Worm (Caenorhabditis elegans): ENCODE measurements around the gene mam-7.

Gene mam-7

ce11 chrIII:9905307-9905706, 12.4 kb downstream of the mam-7 start:
- TF ChIP-seq fkh-10 (GFP tag; optimal IDR thresholded peaks at IDR 0.05) (peak; percentile 65), nhr-237 (tag; optimal IDR thresholded peaks at IDR 0.05) (no peak), nhr-19 (GFP tag; conservative IDR thresholded peaks at IDR 0.05) (no peak), lin-14 (GFP tag; optimal IDR thresholded peaks at IDR 0.05) (peak; percentile 89), rnt-1 (tag; optimal IDR thresholded peaks at IDR 0.05) (peak; percentile 34), swsn-7 (tag; optimal IDR thresholded peaks at IDR 0.05) (peak; percentile 20), nhr-71 (tag; optimal IDR thresholded peaks at IDR 0.05) (peak; percentile 16), lin-35 (GFP tag; optimal IDR thresholded peaks at IDR 0.05) (peak in 1 of 2 experiments; percentile 13), lsy-2 (tag; optimal IDR thresholded peaks at IDR 0.05) (peak; percentile 8 to 27), ces-1 (GFP tag; optimal IDR thresholded peaks at IDR 0.05) (peak; percentile 74), dpl-1 (GFP tag; optimal IDR thresholded peaks at IDR 0.05) (no peak), efl-1 (optimal IDR thresholded peaks at IDR 0.05) (peak in 1 of 2 experiments; percentile 1), efl-1 (GFP tag; optimal IDR thresholded peaks at IDR 0.05 in 1 of 2) (peak in 1 of 2 experiments; percentile 80)

DNA sequence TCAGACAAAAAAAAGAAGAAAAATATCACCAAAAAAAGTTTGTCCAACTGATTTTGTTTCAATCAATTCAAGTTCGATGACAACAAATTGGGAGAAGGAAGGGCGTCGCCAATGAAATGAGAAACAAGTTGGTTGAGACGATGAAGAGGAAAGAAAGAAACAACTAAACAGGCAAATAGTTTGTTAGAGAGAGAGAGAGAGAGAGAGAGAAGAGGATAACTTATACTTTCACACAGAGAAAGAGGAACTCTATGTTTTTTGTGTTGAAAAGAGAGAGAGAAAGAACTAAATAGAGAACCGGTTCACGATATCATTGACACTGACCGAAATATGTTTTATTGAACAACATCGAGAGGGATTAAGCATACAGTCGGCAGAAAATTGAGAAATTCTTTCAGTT, 14.6 kb downstream of the mam-7 start:
- TF ChIP-seq lin-13 (GFP tag; optimal IDR thresholded peaks at IDR 0.05) = no peak
- TF ChIP-seq lin-15B (tag; optimal IDR thresholded peaks at IDR 0.05) = no peak
- TF ChIP-seq ceh-88 (GFP tag; IDR thresholded peaks at IDR 0.05) = no peak
- no peak for TF ChIP-seq fkh-4 (tag; optimal IDR thresholded peaks at IDR 0.05; ENCODE audit: borderline replicate concordance)
- TF ChIP-seq lin-39 (tag; optimal IDR thresholded peaks at IDR 0.05) = no peak
- TF ChIP-seq aha-1 (tag; optimal IDR thresholded peaks at IDR 0.05) = no peak
- TF ChIP-seq unc-130 (tag; optimal IDR thresholded peaks at IDR 0.05) = no peak
- TF ChIP-seq ztf-4 (tag; optimal IDR thresholded peaks at IDR 0.05) = no peak
- peak; percentile 41 for TF ChIP-seq blmp-1 (tag; optimal IDR thresholded peaks at IDR 0.05)
- TF ChIP-seq ceh-8 (GFP tag; optimal IDR thresholded peaks at IDR 0.05) = no peak
- peak; percentile 27 for TF ChIP-seq nhr-20 (tag; optimal IDR thresholded peaks at IDR 0.05)
- no peak for TF ChIP-seq nhr-19 (GFP tag; conservative IDR thresholded peaks at IDR 0.05)
- TF ChIP-seq dsc-1 (tag; optimal IDR thresholded peaks at IDR 0.05) = no peak
- peak; percentile 58 for TF ChIP-seq lin-14 (GFP tag; optimal IDR thresholded peaks at IDR 0.05)
- TF ChIP-seq hlh-17 (GFP tag; optimal IDR thresholded peaks at IDR 0.05; ENCODE audit: borderline replicate concordance) = no peak
- TF ChIP-seq unc-86 (tag; optimal IDR thresholded peaks at IDR 0.05) = no peak
- no peak for TF ChIP-seq mdl-1 (tag; optimal IDR thresholded peaks at IDR 0.05)
- TF ChIP-seq snu-23 (GFP tag; optimal IDR thresholded peaks at IDR 0.05) = peak; percentile 30
- no peak for TF ChIP-seq egl-27 (tag; optimal IDR thresholded peaks at IDR 0.05)
- no peak for TF ChIP-seq ets-5 (GFP tag; IDR thresholded peaks at IDR 0.05)
- peak; percentile 72 for TF ChIP-seq grh-1 (GFP tag; IDR thresholded peaks at IDR 0.05)
- no peak for TF ChIP-seq alr-1 (tag; optimal IDR thresholded peaks at IDR 0.05; ENCODE audit: borderline replicate concordance)
- no peak for TF ChIP-seq elt-2 (tag; optimal IDR thresholded peaks at IDR 0.05)
- TF ChIP-seq nhr-28 (tag; optimal IDR thresholded peaks at IDR 0.05) = no peak
- peak; percentile 50 for TF ChIP-seq nhr-85 (tag)
- no peak for TF ChIP-seq sox-4 (tag; optimal IDR thresholded peaks at IDR 0.05)
- TF ChIP-seq F16B12.6 (tag; optimal IDR thresholded peaks at IDR 0.05) = no peak
- TF ChIP-seq mab-9 (GFP tag; IDR thresholded peaks at IDR 0.05) = no peak
- TF ChIP-seq nhr-77 (tag; optimal IDR thresholded peaks at IDR 0.05) = no peak
- TF ChIP-seq lsy-2 (tag; optimal IDR thresholded peaks at IDR 0.05) = peak in 1 of 2 experiments; percentile 32
- TF ChIP-seq ztf-11 (tag; optimal IDR thresholded peaks at IDR 0.05) = no peak
- TF ChIP-seq vab-15 (tag; optimal IDR thresholded peaks at IDR 0.05) = no peak
- TF ChIP-seq sptf-1 (tag; optimal IDR thresholded peaks at IDR 0.05) = no peak
- peak; percentile 23 for TF ChIP-seq nhr-71 (tag; optimal IDR thresholded peaks at IDR 0.05)
- TF ChIP-seq fkh-8 (tag; optimal IDR thresholded peaks at IDR 0.05) = no peak
- TF ChIP-seq nhr-90 (tag; optimal IDR thresholded peaks at IDR 0.05; ENCODE audit: poor library complexity) = no peak
